Worm (Caenorhabditis elegans): ENCODE measurements around the gene ZK1290.10.

ce11 chrII:7577412-7577811 lies 23.7 kb upstream of the ZK1290.10 start, which contains the start of gene F35D2.6:
- TF ChIP-seq skn-1 (tag; optimal IDR thresholded peaks at IDR 0.05) (no peak), nhr-10 (tag; optimal IDR thresholded peaks at IDR 0.05) (no peak), unc-62 (GFP tag; optimal IDR thresholded peaks at IDR 0.05) (no peak), nhr-23 (tag; optimal IDR thresholded peaks at IDR 0.05) (no peak), fos-1 (tag; optimal IDR thresholded peaks at IDR 0.05) (no peak), nhr-6 (tag; optimal IDR thresholded peaks at IDR 0.05) (no peak), lin-39 (tag; optimal IDR thresholded peaks at IDR 0.05) (no peak), nhr-77 (tag; optimal IDR thresholded peaks at IDR 0.05) (no peak), nhr-11 (tag; optimal IDR thresholded peaks at IDR 0.05) (no peak), peb-1 (tag; optimal IDR thresholded peaks at IDR 0.05) (no peak), dmd-4 (tag; optimal IDR thresholded peaks at IDR 0.05) (no peak), nhr-237 (tag; optimal IDR thresholded peaks at IDR 0.05) (no peak)
